Worm (Caenorhabditis elegans) whole organism, L1 larva: ENCODE data around the gene nhr-233.

Experiments
- C16A3.4 ChIP-seq: fragments of 150-350 bp; optimal IDR thresholded peaks from 2 replicates; lab custom pipeline; 2014; ENCODE audit warnings: missing biosample characterization, missing genetic modification characterization
- F16B12.6 ChIP-seq: fragments of 150-350 bp; optimal IDR thresholded peaks from 2 replicates; lab custom pipeline; 2014; ENCODE audit warnings: missing biosample characterization, missing genetic modification characterization
- aha-1 ChIP-seq: fragments of 150-350 bp; optimal IDR thresholded peaks from 2 replicates; lab custom pipeline; 2014; ENCODE audit warnings: missing biosample characterization, missing genetic modification characterization
- alr-1 ChIP-seq: fragments of 200-800 bp; sonication (Bioruptor generic); optimal IDR thresholded peaks from 2 replicates; lab custom pipeline; 2018; ENCODE audit warnings: borderline replicate concordance, mild to moderate bottlenecking, missing genetic modification characterization, missing compliant biosample characterization
- aly-2 ChIP-seq: fragments of 150-350 bp; optimal IDR thresholded peaks from 2 replicates; lab custom pipeline; 2014; ENCODE audit warnings: missing biosample characterization, missing genetic modification characterization
- blmp-1 ChIP-seq: fragments of 150-350 bp; optimal IDR thresholded peaks from 2 replicates; lab custom pipeline; 2014; ENCODE audit warnings: missing biosample characterization, missing genetic modification characterization
- ceh-63 ChIP-seq: fragments of 200-800 bp; sonication (Bioruptor generic); optimal IDR thresholded peaks from 2 replicates; lab custom pipeline; 2018; ENCODE audit warnings: mild to moderate bottlenecking, missing genetic modification characterization, missing compliant biosample characterization
- ceh-8 ChIP-seq: fragments of 200-800 bp; sonication (Bioruptor generic); optimal IDR thresholded peaks from 2 replicates; lab custom pipeline; 2018; ENCODE audit warnings: mild to moderate bottlenecking, missing genetic modification characterization, moderate library complexity, missing compliant biosample characterization
- ceh-88 ChIP-seq: fragments of 200-800 bp; sonication (Bioruptor generic); IDR thresholded peaks from 2 replicates; pipeline ENCODE4 v1.3.6; 2022; ENCODE audit warnings: missing genetic modification characterization, missing compliant biosample characterization
- dpl-1 ChIP-seq, 3 experiments: fragments of 150-350 bp in 2 of 3; sonication (generic microtip) in 1 of 3; optimal IDR thresholded peaks; 2 replicates each; lab custom pipeline; 2014 to 2017; ENCODE audit warnings: missing biosample characterization in 3 of 3, missing genetic modification characterization in 3 of 3, missing genetic modification reagents in 3 of 3
- efl-1 ChIP-seq, 4 experiments: fragments of 150-350 bp; optimal IDR thresholded peaks in 3 of 4; peaks in 1 of 4; 1 replicate in 1 of 4; 2 replicates in 3 of 4; lab custom pipeline; 2014; ENCODE audit warnings: missing biosample characterization in 2 of 4, missing genetic modification characterization in 2 of 4, missing genetic modification reagents in 2 of 4
- efl-3 ChIP-seq: fragments of 200-800 bp; sonication (Bioruptor generic); optimal IDR thresholded peaks from 2 replicates; lab custom pipeline; 2018; ENCODE audit warnings: mild to moderate bottlenecking, missing genetic modification characterization, missing compliant biosample characterization
- egl-13 ChIP-seq: sonication (generic microtip); optimal IDR thresholded peaks from 2 replicates; lab custom pipeline; 2016; ENCODE audit warnings: missing genotype, missing genetic modification reagents, missing genetic modification characterization, missing compliant biosample characterization
- egl-27 ChIP-seq, 2 experiments: fragments of 150-350 bp in 1 of 2; sonication (generic microtip); optimal IDR thresholded peaks; 3 replicates each; lab custom pipeline; 2017 to 2018; ENCODE audit warnings: missing biosample characterization in 2 of 2, missing genetic modification characterization in 2 of 2, missing genetic modification reagents in 2 of 2
- elt-2 ChIP-seq: sonication (generic microtip); optimal IDR thresholded peaks from 2 replicates; lab custom pipeline; 2016; ENCODE audit warnings: missing genetic modification characterization, mild to moderate bottlenecking, inconsistent platforms, missing compliant biosample characterization, missing genetic modification reagents
- fkh-4 ChIP-seq: sonication (generic microtip); optimal IDR thresholded peaks from 2 replicates; lab custom pipeline; 2016; ENCODE audit warnings: missing compliant biosample characterization, missing genetic modification characterization, borderline replicate concordance
- fkh-8 ChIP-seq: sonication (generic microtip); optimal IDR thresholded peaks from 2 replicates; lab custom pipeline; 2016; ENCODE audit warnings: mild to moderate bottlenecking, missing genetic modification characterization, missing compliant biosample characterization
- fos-1 ChIP-seq: fragments of 150-350 bp; optimal IDR thresholded peaks from 2 replicates; lab custom pipeline; 2014; ENCODE audit warnings: missing biosample characterization, missing genetic modification characterization
- hlh-17 ChIP-seq: fragments of 200-800 bp; sonication (Bioruptor generic); optimal IDR thresholded peaks from 2 replicates; lab custom pipeline; 2018; ENCODE audit warnings: missing genetic modification characterization, mild to moderate bottlenecking, missing compliant biosample characterization, moderate library complexity, borderline replicate concordance
- hlh-4 ChIP-seq: sonication (generic microtip); optimal IDR thresholded peaks from 2 replicates; lab custom pipeline; 2016; ENCODE audit warnings: mild to moderate bottlenecking, missing genetic modification characterization, missing compliant biosample characterization
- hpl-2 ChIP-seq: fragments of 150-350 bp; optimal IDR thresholded peaks from 2 replicates; lab custom pipeline; 2014; ENCODE audit warnings: missing biosample characterization, missing genetic modification reagents, missing genetic modification characterization
- irx-1 ChIP-seq: sonication (generic microtip); optimal IDR thresholded peaks from 2 replicates; lab custom pipeline; 2016; ENCODE audit warnings: missing genetic modification characterization, missing compliant biosample characterization
- jun-1 ChIP-seq: fragments of 150-350 bp; optimal IDR thresholded peaks from 2 replicates; lab custom pipeline; 2014; ENCODE audit warnings: missing biosample characterization, missing genetic modification reagents, missing genetic modification characterization
- lin-35 ChIP-seq, 2 experiments: fragments of 150-350 bp; optimal IDR thresholded peaks; 2 replicates each; lab custom pipeline; 2014; ENCODE audit warnings: missing biosample characterization in 2 of 2, missing genetic modification characterization in 2 of 2, missing genetic modification reagents in 2 of 2
- lin-39 ChIP-seq: fragments of 150-350 bp; optimal IDR thresholded peaks from 2 replicates; lab custom pipeline; 2014; ENCODE audit warnings: missing biosample characterization, missing genetic modification reagents, missing genetic modification characterization
- lir-3 ChIP-seq: sonication (generic microtip); optimal IDR thresholded peaks from 2 replicates; lab custom pipeline; 2016; ENCODE audit warnings: mild to moderate bottlenecking, missing genetic modification characterization, moderate library complexity, missing compliant biosample characterization; ENCODE audit not compliant: poor library complexity
- mab-9 ChIP-seq: fragments of 200-800 bp; sonication (Bioruptor generic); IDR thresholded peaks from 2 replicates; pipeline ENCODE4 v1.3.6; 2022; ENCODE audit warnings: missing genetic modification reagents, missing genetic modification characterization, missing compliant biosample characterization
- mdl-1 ChIP-seq, 2 experiments: fragments of 150-350 bp; optimal IDR thresholded peaks; 2 replicates each; lab custom pipeline; 2014 to 2017; ENCODE audit warnings: missing biosample characterization in 2 of 2, missing genetic modification characterization in 2 of 2, inconsistent platforms in 1 of 2
- nhr-11 ChIP-seq: fragments of 150-350 bp; optimal IDR thresholded peaks from 2 replicates; lab custom pipeline; 2014; ENCODE audit warnings: missing biosample characterization, missing genetic modification characterization
- nhr-12 ChIP-seq: sonication (generic microtip); optimal IDR thresholded peaks from 2 replicates; lab custom pipeline; 2017; ENCODE audit warnings: missing biosample characterization, missing genetic modification characterization
- nhr-19 ChIP-seq: fragments of 200-800 bp; sonication (Bioruptor generic); conservative IDR thresholded peaks from 2 replicates; pipeline ENCODE4 v1.3.6; 2022; ENCODE audit warnings: missing genetic modification characterization, missing compliant biosample characterization
- nhr-28 ChIP-seq: fragments of 150-350 bp; optimal IDR thresholded peaks from 2 replicates; lab custom pipeline; 2014; ENCODE audit warnings: missing biosample characterization, missing genetic modification characterization
- nhr-76 ChIP-seq: sonication (generic microtip); optimal IDR thresholded peaks from 2 replicates; lab custom pipeline; 2017; ENCODE audit warnings: missing biosample characterization, missing genetic modification characterization
- pag-3 ChIP-seq: sonication (generic microtip); optimal IDR thresholded peaks from 2 replicates; lab custom pipeline; 2017; ENCODE audit warnings: missing genetic modification characterization, mild to moderate bottlenecking, missing compliant biosample characterization, antibody characterized with exemption, borderline replicate concordance; ENCODE audit not compliant: insufficient read depth
- pax-3 ChIP-seq: fragments of 200-800 bp; sonication (Bioruptor generic); optimal IDR thresholded peaks from 2 replicates; lab custom pipeline; 2018; ENCODE audit warnings: mild to moderate bottlenecking, missing genetic modification characterization, moderate library complexity, missing compliant biosample characterization
- rnt-1 ChIP-seq: sonication (generic microtip); optimal IDR thresholded peaks from 2 replicates; lab custom pipeline; 2016; ENCODE audit warnings: mild to moderate bottlenecking, missing genetic modification characterization, moderate library complexity, missing compliant biosample characterization
- skn-1 ChIP-seq: fragments of 150-350 bp; optimal IDR thresholded peaks from 2 replicates; lab custom pipeline; 2014; ENCODE audit warnings: missing biosample characterization, missing genetic modification characterization
- snpc-4 ChIP-seq: fragments of 150-350 bp; optimal IDR thresholded peaks from 2 replicates; lab custom pipeline; 2014; ENCODE audit warnings: missing biosample characterization, missing genetic modification characterization
- snu-23 ChIP-seq: sonication (generic microtip); optimal IDR thresholded peaks from 2 replicates; lab custom pipeline; 2016; ENCODE audit warnings: missing genetic modification characterization, missing compliant biosample characterization
- sox-4 ChIP-seq: sonication (generic microtip); optimal IDR thresholded peaks from 2 replicates; lab custom pipeline; 2016; ENCODE audit warnings: missing genetic modification characterization, missing compliant biosample characterization
- sptf-1 ChIP-seq: fragments of 150-350 bp; optimal IDR thresholded peaks from 2 replicates; lab custom pipeline; 2014; ENCODE audit warnings: missing biosample characterization, missing genetic modification characterization
- sup-37 ChIP-seq: fragments of 200-800 bp; sonication (Bioruptor generic); optimal IDR thresholded peaks from 2 replicates; lab custom pipeline; 2018; ENCODE audit warnings: mild to moderate bottlenecking, missing genetic modification characterization, missing compliant biosample characterization
- tbx-2 ChIP-seq: sonication (generic microtip); optimal IDR thresholded peaks from 2 replicates; lab custom pipeline; 2016; ENCODE audit warnings: missing genetic modification characterization, missing compliant biosample characterization
- unc-130 ChIP-seq: fragments of 150-350 bp; optimal IDR thresholded peaks from 2 replicates; lab custom pipeline; 2017; ENCODE audit warnings: missing biosample characterization, missing genetic modification characterization, inconsistent platforms
- unc-62 ChIP-seq: fragments of 150-350 bp; optimal IDR thresholded peaks from 2 replicates; lab custom pipeline; 2014; ENCODE audit warnings: missing biosample characterization, missing genetic modification reagents, missing genetic modification characterization
- unc-86 ChIP-seq: sonication (generic microtip); optimal IDR thresholded peaks from 2 replicates; lab custom pipeline; 2016; ENCODE audit warnings: missing genetic modification characterization, missing compliant biosample characterization
- unc-98 ChIP-seq: fragments of 200-800 bp; sonication (Bioruptor generic); IDR thresholded peaks from 2 replicates; pipeline ENCODE4 v1.3.6; 2022; ENCODE audit warnings: missing genetic modification characterization, missing compliant biosample characterization
- zag-1 ChIP-seq: fragments of 150-350 bp; optimal IDR thresholded peaks from 2 replicates; lab custom pipeline; 2014; ENCODE audit warnings: missing biosample characterization, missing genetic modification characterization
- zip-4 ChIP-seq: fragments of 200-800 bp; sonication (Bioruptor generic); optimal IDR thresholded peaks from 2 replicates; lab custom pipeline; 2018; ENCODE audit warnings: mild to moderate bottlenecking, missing genetic modification characterization, moderate library complexity, missing compliant biosample characterization
- ztf-4 ChIP-seq: fragments of 150-350 bp; optimal IDR thresholded peaks from 2 replicates; lab custom pipeline; 2014; ENCODE audit warnings: missing biosample characterization, missing genetic modification characterization

nhr-233 gene

DNA sequence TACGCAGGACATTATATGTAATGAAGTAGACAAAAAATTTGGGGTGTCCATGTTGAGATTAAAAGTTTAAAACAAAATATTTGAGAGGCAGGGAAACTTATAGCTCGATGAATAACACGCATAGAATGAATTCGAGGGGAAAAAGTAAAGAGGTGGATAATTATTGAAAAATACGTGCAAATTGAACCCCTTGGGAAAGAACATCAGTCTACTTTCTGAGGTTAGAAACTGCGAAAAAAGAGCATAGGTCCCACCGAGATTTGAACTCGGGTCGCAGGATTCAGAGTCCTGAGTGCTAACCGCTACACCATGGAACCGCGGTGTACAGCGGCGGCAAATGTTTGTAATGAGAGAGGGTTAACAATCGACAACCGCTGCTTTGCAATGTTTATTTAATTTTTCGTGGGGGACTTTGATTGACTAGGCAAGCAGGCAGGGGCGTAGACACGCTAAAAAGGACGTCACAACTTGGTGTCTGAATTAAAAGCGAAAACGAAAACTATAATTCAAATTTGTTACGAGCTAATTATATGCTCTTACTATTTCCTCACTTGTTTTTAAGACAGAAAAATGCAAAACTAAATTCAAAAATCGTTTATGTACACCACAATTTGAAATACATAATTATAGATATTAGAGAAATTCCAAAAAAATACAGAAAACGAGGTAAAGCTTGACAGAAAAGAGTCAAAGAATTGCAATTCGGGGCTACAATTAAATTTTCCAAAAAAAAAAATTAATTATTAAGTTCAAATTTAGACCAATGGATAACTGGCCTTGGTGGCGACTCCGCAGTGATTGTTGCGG is 21.6 kb upstream of the nhr-233 start, which contains the start of gene srh-269 (continued):
- TF ChIP-seq egl-27 (tag; optimal IDR thresholded peaks at IDR 0.05; lab: Kevin White, UChicago) (no peak), tbx-2 (tag; lab: Kevin White, UChicago) (peak; percentile 54), dpl-1 (GFP tag; optimal IDR thresholded peaks at IDR 0.05; lab: Kevin White, UChicago) (peak in 2 of 3 experiments; percentile 38 to 39), nhr-12 (tag; lab: Kevin White, UChicago) (no peak), lin-39 (no peak), zag-1 (no peak), sup-37 (GFP tag; lab: Kevin White, UChicago) (peak; percentile 28), sox-4 (tag; lab: Kevin White, UChicago) (no peak), lir-3 (tag; lab: Kevin White, UChicago) (no peak), aha-1 (tag; lab: Kevin White, UChicago) (no peak), alr-1 (tag; lab: Kevin White, UChicago) (no peak), egl-13 (tag; lab: Kevin White, UChicago) (no peak), pag-3 (no peak), unc-130 (peak; percentile 62), hlh-17 (no peak), mdl-1 (tag; optimal IDR thresholded peaks at IDR 0.05; lab: Kevin White, UChicago) (peak in 1 of 2 experiments; percentile 20), rnt-1 (tag; lab: Kevin White, UChicago) (peak; percentile 86), C16A3.4 (tag; lab: Kevin White, UChicago) (peak; percentile 56), nhr-19 (GFP tag; lab: Robert Waterston, UW) (peak; percentile 79), snu-23 (GFP tag; lab: Kevin White, UChicago) (peak; percentile 77), hpl-2 (GFP tag; lab: Kevin White, UChicago) (no peak), ceh-63 (GFP tag; lab: Kevin White, UChicago) (no peak), snpc-4 (peak; percentile 61), fkh-4 (tag; lab: Kevin White, UChicago) (no peak), F16B12.6 (tag; lab: Kevin White, UChicago) (no peak), nhr-11 (no peak), unc-98 (GFP tag; lab: Robert Waterston, UW) (no peak), mab-9 (GFP tag; lab: Robert Waterston, UW) (no peak), lin-35 (GFP tag; optimal IDR thresholded peaks at IDR 0.05; lab: Kevin White, UChicago) (peak; percentile 12 to 71), irx-1 (tag; lab: Kevin White, UChicago) (peak; percentile 12), skn-1 (tag; lab: Kevin White, UChicago) (peak; percentile 11), fos-1 (tag; lab: Kevin White, UChicago) (peak; percentile 13), hlh-4 (no peak), efl-3 (GFP tag; lab: Kevin White, UChicago) (no peak), aly-2 (tag; lab: Kevin White, UChicago) (no peak), sptf-1 (no peak), ceh-8 (no peak), ztf-4 (tag; lab: Kevin White, UChicago) (peak; percentile 75), ceh-88 (no peak), blmp-1 (tag; lab: Kevin White, UChicago) (no peak), unc-62 (GFP tag; lab: Kevin White, UChicago) (no peak), pax-3 (peak; percentile 35), nhr-28 (no peak), jun-1 (tag; lab: Kevin White, UChicago) (peak; percentile 51), elt-2 (peak; percentile 65), zip-4 (GFP tag; lab: Kevin White, UChicago) (no peak), nhr-76 (tag; lab: Kevin White, UChicago) (no peak), efl-1 (optimal IDR thresholded peaks at IDR 0.05; lab: Kevin White, UChicago) (peak; percentile 28 to 55), efl-1 (GFP tag; optimal IDR thresholded peaks at IDR 0.05 in 1 of 2; lab: Kevin White, UChicago) (peak; percentile 8 to 92), fkh-8 (tag; lab: Kevin White, UChicago) (no peak), unc-86 (tag; lab: Kevin White, UChicago) (no peak)
